Fruit fly (Drosophila melanogaster): ENCODE measurements around the gene CTCF.

Gene CTCF

dm6 chr3L:7376151-7376550, 19.6 kb upstream of the CTCF start:
- TF ChIP-seq Ada2b (GFP tag; IDR thresholded peaks at IDR 0.05) (no peak), CG11560 (tag; IDR thresholded peaks at IDR 0.05) (no peak), kay (GFP tag; optimal IDR thresholded peaks at IDR 0.05) (no peak), CG17612 (GFP tag; IDR thresholded peaks at IDR 0.05) (no peak), mirr (GFP tag; optimal IDR thresholded peaks at IDR 0.05) (peak; percentile 67), bowl (GFP tag; IDR thresholded peaks at IDR 0.05) (no peak), exex (tag; optimal IDR thresholded peaks at IDR 0.05) (peak; percentile 60), Meics (GFP tag; optimal IDR thresholded peaks at IDR 0.05) (no peak), CG31224 (GFP tag; IDR thresholded peaks at IDR 0.05) (no peak)

DNA sequence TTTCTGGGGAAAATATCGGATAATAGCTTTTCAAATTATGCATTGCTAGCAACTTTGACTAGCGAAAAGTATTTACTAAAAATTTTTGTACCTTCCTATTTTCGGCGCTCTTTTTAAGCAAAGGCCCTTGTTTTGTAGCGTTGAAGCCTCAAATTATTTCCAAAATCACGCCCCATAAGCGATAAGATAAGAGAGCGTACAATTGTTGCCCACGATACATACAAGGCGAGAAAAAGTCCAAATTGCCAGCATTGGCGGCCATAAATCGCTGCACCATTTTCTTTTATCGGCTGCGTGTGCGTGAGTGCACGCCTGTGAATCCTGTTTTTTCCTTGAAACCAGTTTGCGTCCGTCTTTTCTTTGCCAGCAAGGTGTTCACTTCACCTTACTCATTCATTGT, 14.8 kb upstream of the CTCF start:
- TF ChIP-seq D19A (tag; optimal IDR thresholded peaks at IDR 0.05) (no peak), cad (GFP tag; optimal IDR thresholded peaks at IDR 0.05) (peak; percentile 80), CG9727 (GFP tag; optimal IDR thresholded peaks at IDR 0.05) (no peak), hb (GFP tag; IDR thresholded peaks at IDR 0.05; ENCODE audit: partially characterized antibody) (peak; percentile 29; the same call in 1 of the 3 replicates), dmrt11E (tag; optimal IDR thresholded peaks at IDR 0.05) (no peak), Usf (GFP tag; optimal IDR thresholded peaks at IDR 0.05) (no peak), CG2116 (GFP tag; optimal IDR thresholded peaks at IDR 0.05) (no peak), CG11085 (GFP tag; IDR thresholded peaks at IDR 0.05) (no peak), CG13894 (tag; optimal IDR thresholded peaks at IDR 0.05) (no peak), MESR4 (GFP tag; optimal IDR thresholded peaks at IDR 0.05) (no peak), Gsc (GFP tag; IDR thresholded peaks at IDR 0.05) (no peak), CG13123 (GFP tag; optimal IDR thresholded peaks at IDR 0.05) (no peak), CG18764 (GFP tag; optimal IDR thresholded peaks at IDR 0.05) (no peak), CG13624 (GFP tag; optimal IDR thresholded peaks at IDR 0.05) (no peak), jing (GFP tag; optimal IDR thresholded peaks at IDR 0.05) (no peak), Dref (GFP tag; IDR thresholded peaks at IDR 0.05) (no peak), bbx (GFP tag; IDR thresholded peaks at IDR 0.05; ENCODE audit: partially characterized antibody) (no peak; the same call in 1 of the 2 replicates), tin (GFP tag; optimal IDR thresholded peaks at IDR 0.05) (no peak), ac (GFP tag; optimal IDR thresholded peaks at IDR 0.05) (peak; percentile 28), CG2199 (GFP tag; IDR thresholded peaks at IDR 0.05) (0 out of 3 replicates have a peak, but pooled peaks have one; percentile 22), vfl (GFP tag; optimal IDR thresholded peaks at IDR 0.05) (no peak), CG3407 (GFP tag; optimal IDR thresholded peaks at IDR 0.05) (no peak), psq (GFP tag; optimal IDR thresholded peaks at IDR 0.05) (no peak), nau (GFP tag; optimal IDR thresholded peaks at IDR 0.05) (no peak), Mes4 (GFP tag; optimal IDR thresholded peaks at IDR 0.05) (no peak), danr (GFP tag; IDR thresholded peaks at IDR 0.05) (no peak), CG10321 (GFP tag; IDR thresholded peaks at IDR 0.05) (0 out of 2 replicates have a peak, but pooled peaks have one; percentile 10), insv (GFP tag; optimal IDR thresholded peaks at IDR 0.05) (peak in 1 of 2 experiments; percentile 7), CG1792 (GFP tag; optimal IDR thresholded peaks at IDR 0.05) (no peak), CG10462 (GFP tag; optimal IDR thresholded peaks at IDR 0.05) (no peak), Vsx1 (GFP tag; optimal IDR thresholded peaks at IDR 0.05) (no peak), Kr (GFP tag; optimal IDR thresholded peaks at IDR 0.05) (no peak), sug (tag; optimal IDR thresholded peaks at IDR 0.05) (no peak), CG12236 (GFP tag; optimal IDR thresholded peaks at IDR 0.05) (no peak), CG14014 (GFP tag; IDR thresholded peaks at IDR 0.05) (no peak), zen (tag; optimal IDR thresholded peaks at IDR 0.05) (no peak), CG13296 (GFP tag; optimal IDR thresholded peaks at IDR 0.05) (no peak), CG30020 (tag; optimal IDR thresholded peaks at IDR 0.05) (no peak), CG4730 (GFP tag; IDR thresholded peaks at IDR 0.05) (no peak), Chrac-16 (GFP tag; optimal IDR thresholded peaks at IDR 0.05) (no peak), schlank (tag; optimal IDR thresholded peaks at IDR 0.05) (no peak), Sry-β (GFP tag; optimal IDR thresholded peaks at IDR 0.05) (peak; percentile 86)
